Fruit fly (Drosophila melanogaster) whole organism, embryonic: ENCODE data around the gene CG8051.
A peak's percentile ranks its signal among the peaks of the same experiment; 100 is the strongest.

ENCODE experiments used
- Adf1 ChIP-seq: fragments of 200-800 bp; sonication (Bioruptor generic); IDR thresholded peaks from 2 replicates; pipeline ENCODE4 v1.3.6; 2022; ENCODE audit warnings: missing biosample characterization, missing genetic modification characterization
- Aef1 ChIP-seq: fragments of 200-800 bp; sonication (Bioruptor generic); IDR thresholded peaks from 3 replicates; pipeline ENCODE4 v1.3.6; 2022; ENCODE audit warnings: missing biosample characterization, missing genetic modification characterization
- B-H1 ChIP-seq: fragments of 200-800 bp; sonication (Bioruptor generic); IDR thresholded peaks from 3 replicates; pipeline ENCODE4 v1.3.6; 2022; ENCODE audit warnings: missing biosample characterization, missing genetic modification characterization
- CG10366 ChIP-seq: fragments of 200-800 bp; sonication (Bioruptor generic); IDR thresholded peaks from 2 replicates; pipeline ENCODE4 v1.3.6; 2022; ENCODE audit warnings: missing biosample characterization, missing genetic modification characterization
- CG10979 ChIP-seq: fragments of 200-800 bp; sonication (Bioruptor generic); optimal IDR thresholded peaks from 2 replicates; lab custom pipeline; 2018; ENCODE audit warnings: missing biosample characterization, mild to moderate bottlenecking, missing genetic modification characterization, moderate library complexity
- CG12299 ChIP-seq: fragments of 200-800 bp; sonication (Bioruptor generic); optimal IDR thresholded peaks from 2 replicates; lab custom pipeline; 2018; ENCODE audit warnings: missing biosample characterization, mild to moderate bottlenecking, missing genetic modification characterization
- CG12942 ChIP-seq: fragments of 200-800 bp; sonication (Bioruptor generic); optimal IDR thresholded peaks from 3 replicates; lab custom pipeline; 2016; ENCODE audit warnings: missing biosample characterization, missing genetic modification characterization
- CG13296 ChIP-seq: fragments of 200-800 bp; sonication (Bioruptor generic); optimal IDR thresholded peaks from 3 replicates; lab custom pipeline; 2018; ENCODE audit warnings: missing biosample characterization, mild to moderate bottlenecking, missing genetic modification characterization
- CG15696 ChIP-seq: fragments of 200-800 bp; sonication (Bioruptor generic); optimal IDR thresholded peaks from 2 replicates; lab custom pipeline; 2019; ENCODE audit warnings: missing biosample characterization, mild to moderate bottlenecking, missing genetic modification characterization, moderate library complexity
- CG17328 ChIP-seq: fragments of 200-800 bp; sonication (Bioruptor generic); IDR thresholded peaks from 2 replicates; pipeline ENCODE4 v1.3.6; 2022; ENCODE audit warnings: missing biosample characterization, missing genetic modification characterization
- CG17385 ChIP-seq: fragments of 200-800 bp; sonication (Bioruptor generic); optimal IDR thresholded peaks from 3 replicates; lab custom pipeline; 2018; ENCODE audit warnings: missing biosample characterization, mild to moderate bottlenecking, missing genetic modification characterization
- CG17568 ChIP-seq: fragments of 200-800 bp; sonication (Bioruptor generic); optimal IDR thresholded peaks from 2 replicates; lab custom pipeline; 2018; ENCODE audit warnings: missing biosample characterization, mild to moderate bottlenecking, missing genetic modification characterization, moderate library complexity
- CG1832 ChIP-seq: fragments of 200-800 bp; sonication (Bioruptor generic); optimal IDR thresholded peaks from 2 replicates; lab custom pipeline; 2017; ENCODE audit warnings: missing biosample characterization, mild to moderate bottlenecking, missing genetic modification characterization, inconsistent platforms
- CG18599 ChIP-seq: fragments of 200-800 bp; sonication (Bioruptor generic); optimal IDR thresholded peaks from 3 replicates; lab custom pipeline; 2017; ENCODE audit warnings: missing biosample characterization, missing genetic modification characterization, mild to moderate bottlenecking, moderate library complexity, missing genetic modification reagents
- CG2875 ChIP-seq: fragments of 200-800 bp; sonication (Bioruptor generic); optimal IDR thresholded peaks from 2 replicates; lab custom pipeline; 2017; ENCODE audit warnings: missing biosample characterization, mild to moderate bottlenecking, missing genetic modification characterization, missing genetic modification reagents
- CG34422 ChIP-seq: fragments of 200-800 bp; sonication (Bioruptor generic); IDR thresholded peaks from 3 replicates; pipeline ENCODE4 v1.3.6; 2022; ENCODE audit warnings: missing biosample characterization, missing genetic modification characterization
- CG4424 ChIP-seq: fragments of 200-800 bp; sonication (Bioruptor generic); optimal IDR thresholded peaks from 3 replicates; lab custom pipeline; 2016; ENCODE audit warnings: missing biosample characterization, missing genetic modification characterization
- CG4730 ChIP-seq: fragments of 200-800 bp; sonication (Bioruptor generic); IDR thresholded peaks from 2 replicates; pipeline ENCODE4 v1.3.6; 2022; ENCODE audit warnings: missing biosample characterization, missing genetic modification characterization
- CG6175 ChIP-seq: fragments of 200-800 bp; sonication (Bioruptor generic); IDR thresholded peaks from 3 replicates; pipeline ENCODE4 v1.3.6; 2022; ENCODE audit warnings: missing biosample characterization, missing genetic modification characterization
- CG6813 ChIP-seq: fragments of 200-800 bp; sonication (Bioruptor generic); optimal IDR thresholded peaks from 2 replicates; lab custom pipeline; 2017; ENCODE audit warnings: missing biosample characterization, missing genetic modification characterization, mild to moderate bottlenecking, moderate library complexity, missing genetic modification reagents
- CG7372 ChIP-seq: fragments of 200-800 bp; sonication (Bioruptor generic); IDR thresholded peaks from 2 replicates; pipeline ENCODE4 v1.3.6; 2022; ENCODE audit warnings: missing biosample characterization, missing genetic modification characterization
- CG7928 ChIP-seq: fragments of 200-800 bp; sonication (Bioruptor generic); optimal IDR thresholded peaks from 2 replicates; lab custom pipeline; 2017; ENCODE audit warnings: missing biosample characterization, mild to moderate bottlenecking, missing genetic modification characterization
- D19B ChIP-seq: fragments of 200-800 bp; sonication (Bioruptor generic); optimal IDR thresholded peaks from 2 replicates; lab custom pipeline; 2017; ENCODE audit warnings: missing biosample characterization, mild to moderate bottlenecking, missing genetic modification characterization
- Drgx ChIP-seq: fragments of 200-800 bp; sonication (Bioruptor generic); IDR thresholded peaks from 2 replicates; pipeline ENCODE4 v1.3.6; 2022; ENCODE audit warnings: missing biosample characterization, missing genetic modification characterization
- HLH3B ChIP-seq: fragments of 200-800 bp; sonication (Bioruptor generic); IDR thresholded peaks from 2 replicates; pipeline ENCODE4 v1.3.6; 2022; ENCODE audit warnings: missing biosample characterization, missing genetic modification characterization
- Hand ChIP-seq: fragments of 200-800 bp; sonication (Bioruptor generic); optimal IDR thresholded peaks from 2 replicates; lab custom pipeline; 2017; ENCODE audit warnings: mild to moderate bottlenecking, missing biosample characterization, missing genetic modification reagents, missing genetic modification characterization
- Hmr ChIP-seq: fragments of 200-800 bp; sonication (Bioruptor generic); optimal IDR thresholded peaks from 3 replicates; lab custom pipeline; 2017; ENCODE audit warnings: mild to moderate bottlenecking, missing biosample characterization, missing genetic modification reagents, missing genetic modification characterization
- Lim3 ChIP-seq: fragments of 200-800 bp; sonication (Bioruptor generic); IDR thresholded peaks from 2 replicates; pipeline ENCODE4 v1.3.6; 2022; ENCODE audit warnings: missing biosample characterization, missing genetic modification characterization
- Meics ChIP-seq: fragments of 200-800 bp; sonication (Bioruptor generic); optimal IDR thresholded peaks from 2 replicates; lab custom pipeline; 2017; ENCODE audit warnings: missing biosample characterization, mild to moderate bottlenecking, missing genetic modification characterization
- Mes4 ChIP-seq: fragments of 200-800 bp; sonication (Bioruptor generic); optimal IDR thresholded peaks from 2 replicates; lab custom pipeline; 2016; ENCODE audit warnings: missing biosample characterization, missing genetic modification characterization
- Nf-YC ChIP-seq: fragments of 200-800 bp; optimal IDR thresholded peaks from 3 replicates; lab custom pipeline; 2019; ENCODE audit warnings: missing biosample characterization, mild to moderate bottlenecking, missing genetic modification characterization, moderate library complexity
- Pdp1 ChIP-seq, 2 experiments: fragments of 200-800 bp; sonication (Bioruptor generic); optimal IDR thresholded peaks; 3 replicates each; lab custom pipeline; 2016; ENCODE audit warnings: missing biosample characterization in 2 of 2, missing genetic modification characterization in 2 of 2, mild to moderate bottlenecking in 1 of 2, moderate library complexity in 1 of 2
- ab ChIP-seq: fragments of 200-800 bp; sonication (Bioruptor generic); optimal IDR thresholded peaks from 2 replicates; lab custom pipeline; 2016; ENCODE audit warnings: missing biosample characterization, missing genetic modification characterization
- bsh ChIP-seq, 2 experiments: fragments of 200-800 bp; sonication (Bioruptor generic); optimal IDR thresholded peaks; 2 replicates each; lab custom pipeline; 2017 to 2018; ENCODE audit warnings: mild to moderate bottlenecking in 2 of 2, missing biosample characterization in 2 of 2, missing genetic modification characterization in 2 of 2, moderate library complexity in 1 of 2
- chn ChIP-seq: fragments of 200-800 bp; sonication (Bioruptor generic); optimal IDR thresholded peaks from 2 replicates; lab custom pipeline; 2016; ENCODE audit warnings: missing biosample characterization, missing genetic modification characterization
- dmrt99B ChIP-seq: fragments of 200-800 bp; sonication (Bioruptor generic); optimal IDR thresholded peaks from 2 replicates; lab custom pipeline; 2018; ENCODE audit warnings: missing biosample characterization, mild to moderate bottlenecking, missing genetic modification characterization, moderate library complexity
- dysf ChIP-seq: fragments of 200-800 bp; sonication (Bioruptor generic); IDR thresholded peaks from 3 replicates; pipeline ENCODE4 v1.3.6; 2022; ENCODE audit warnings: missing biosample characterization, missing genetic modification characterization
- eve ChIP-seq, 2 experiments: fragments of >200 bp; optimal IDR thresholded peaks; 2 replicates each; lab custom pipeline; 2017; ENCODE audit warnings: missing biosample characterization in 2 of 2, missing genetic modification characterization in 2 of 2
- gcm ChIP-seq: fragments of 200-800 bp; sonication (Bioruptor generic); optimal IDR thresholded peaks from 2 replicates; lab custom pipeline; 2019; ENCODE audit warnings: missing biosample characterization, mild to moderate bottlenecking, missing genetic modification characterization, moderate library complexity
- grau ChIP-seq: fragments of 200-800 bp; optimal IDR thresholded peaks from 3 replicates; lab custom pipeline; 2019; ENCODE audit warnings: missing biosample characterization, mild to moderate bottlenecking, missing genetic modification characterization, moderate library complexity
- ken ChIP-seq: fragments of 200-800 bp; sonication (Bioruptor generic); IDR thresholded peaks from 3 replicates; pipeline ENCODE4 v1.3.6; 2022; ENCODE audit warnings: missing biosample characterization, missing genetic modification characterization
- nmo ChIP-seq: fragments of 200-800 bp; sonication (Bioruptor generic); optimal IDR thresholded peaks from 2 replicates; lab custom pipeline; 2018; ENCODE audit warnings: missing biosample characterization, mild to moderate bottlenecking, missing genetic modification characterization, moderate library complexity
- p53 ChIP-seq: fragments of 200-800 bp; sonication (Bioruptor generic); optimal IDR thresholded peaks from 2 replicates; lab custom pipeline; 2016; ENCODE audit warnings: missing biosample characterization, missing genetic modification characterization
- pan ChIP-seq, 4 experiments: fragments of >200 bp in 3 of 4; fragments of 200-800 bp in 1 of 4; sonication (Bioruptor generic) in 1 of 4; optimal IDR thresholded peaks in 3 of 4; IDR thresholded peaks in 1 of 4; 2 replicates each; pipeline versions ENCODE4 v1.3.6 to Lab custom; 2017 to 2022; ENCODE audit warnings: missing biosample characterization in 2 of 4, missing genetic modification characterization in 2 of 4, mixed read lengths in 1 of 4
- pb ChIP-seq: fragments of 200-800 bp; sonication (Bioruptor generic); optimal IDR thresholded peaks from 3 replicates; lab custom pipeline; 2016; ENCODE audit warnings: missing biosample characterization, missing genetic modification characterization
- ro ChIP-seq: fragments of 200-800 bp; sonication (Bioruptor generic); IDR thresholded peaks from 2 replicates; pipeline ENCODE4 v1.3.6; 2022; ENCODE audit warnings: missing biosample characterization, missing genetic modification characterization
- tin ChIP-seq: fragments of 200-800 bp; sonication (Bioruptor generic); optimal IDR thresholded peaks from 3 replicates; lab custom pipeline; 2016; ENCODE audit warnings: missing biosample characterization, missing genetic modification characterization
- tx ChIP-seq: fragments of 200-800 bp; sonication (Bioruptor generic); optimal IDR thresholded peaks from 2 replicates; lab custom pipeline; 2016; ENCODE audit warnings: missing biosample characterization, missing genetic modification characterization

The CG8051 gene

DNA sequence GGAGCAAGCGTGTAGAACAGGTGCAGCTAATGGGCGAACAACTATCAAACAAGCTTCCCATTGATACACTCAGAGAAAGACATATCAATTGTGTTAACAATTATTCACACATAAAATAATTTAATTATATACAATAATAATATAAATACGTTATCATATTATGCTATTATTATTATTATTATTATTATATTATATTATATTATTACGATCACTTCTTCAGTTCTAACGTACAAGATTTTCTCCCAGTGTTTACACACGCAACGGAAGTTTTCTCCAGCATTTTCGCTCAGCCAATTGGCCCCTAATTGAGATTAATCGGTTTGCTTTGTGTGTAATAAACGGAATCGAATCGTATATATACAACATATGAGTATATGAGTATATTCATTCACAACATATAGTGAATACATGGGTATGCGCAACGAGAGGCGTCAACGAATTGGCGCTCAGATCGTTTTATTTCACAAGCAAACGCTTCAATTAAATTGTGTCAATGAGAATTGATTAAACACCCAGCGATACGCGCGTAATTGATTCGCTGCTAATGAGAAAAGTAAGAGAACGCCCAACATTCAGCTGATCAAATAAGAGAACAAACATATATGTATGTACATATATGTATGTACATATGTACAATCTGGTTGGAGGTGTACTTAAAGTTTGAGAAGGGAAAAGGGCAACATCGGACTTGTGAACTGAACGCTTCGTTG is 9.5 kb upstream of the CG8051 start (continued):
- TF ChIP-seq Hand (GFP tag; lab: Kevin White, UChicago) = peak; percentile 71
- TF ChIP-seq pb (GFP tag; lab: Kevin White, UChicago) = no peak
- TF ChIP-seq dysf = peak; percentile 63; the same call in 2 of the 3 replicates
- TF ChIP-seq dmrt99B (tag; lab: Kevin White, UChicago) = peak; percentile 79
- TF ChIP-seq gcm = peak; percentile 57
- TF ChIP-seq Hmr (GFP tag; lab: Kevin White, UChicago) = peak; percentile 64
- no peak for TF ChIP-seq CG7928 (GFP tag; lab: Kevin White, UChicago)
- TF ChIP-seq CG2875 (GFP tag; lab: Kevin White, UChicago) = peak; percentile 13
- TF ChIP-seq tin (GFP tag; lab: Kevin White, UChicago) = peak; percentile 0
- TF ChIP-seq pan (optimal IDR thresholded peaks at IDR 0.05; lab: Kevin White, UChicago) = no peak
- peak in 1 of 2 experiments; percentile 50 for TF ChIP-seq pan (GFP tag; optimal IDR thresholded peaks at IDR 0.05 in 1 of 2, IDR thresholded peaks at IDR 0.05 in 1 of 2)
- peak in 1 of 2 experiments; percentile 2 for TF ChIP-seq Pdp1 (GFP tag; optimal IDR thresholded peaks at IDR 0.05; lab: Kevin White, UChicago)
- peak; percentile 68 for TF ChIP-seq nmo
- TF ChIP-seq CG15696 (tag; lab: Kevin White, UChicago) = peak; percentile 53
- no peak for TF ChIP-seq chn (GFP tag; lab: Kevin White, UChicago)
- peak; percentile 58 for TF ChIP-seq CG6813 (GFP tag; lab: Kevin White, UChicago)
- no peak for TF ChIP-seq tx (GFP tag; lab: Kevin White, UChicago)
- TF ChIP-seq Mes4 (GFP tag; lab: Kevin White, UChicago) = no peak
- peak; percentile 72 for TF ChIP-seq CG10979 (tag; lab: Kevin White, UChicago)
- TF ChIP-seq CG17568 = no peak
- TF ChIP-seq Adf1 = no peak; the same call in 1 of the 2 replicates
- 0 out of 3 replicates have a peak, but pooled peaks have one; percentile 24 for TF ChIP-seq CG34422 (GFP tag; lab: Robert Waterston, UW)
- peak; percentile 49 for TF ChIP-seq HLH3B (GFP tag; lab: Robert Waterston, UW)
- no peak for TF ChIP-seq Lim3
- TF ChIP-seq CG10366 = peak; percentile 27; the same call in 1 of the 2 replicates
- TF ChIP-seq CG1832 (GFP tag; lab: Kevin White, UChicago) = no peak
- TF ChIP-seq CG6175 (GFP tag; lab: Robert Waterston, UW) = no peak
- TF ChIP-seq Aef1 (GFP tag; lab: Robert Waterston, UW) = peak; percentile 17; the same call in 1 of the 3 replicates
- no peak for TF ChIP-seq ab (GFP tag; lab: Kevin White, UChicago)
- TF ChIP-seq ro = no peak
- TF ChIP-seq eve (GFP tag; optimal IDR thresholded peaks at IDR 0.05; lab: Kevin White, UChicago) = peak in 1 of 2 experiments; percentile 15
- TF ChIP-seq CG4730 (GFP tag; lab: Robert Waterston, UW) = 0 out of 2 replicates have a peak, but pooled peaks have one; percentile 22
- TF ChIP-seq CG18599 (GFP tag; lab: Kevin White, UChicago) = peak; percentile 87
- peak; percentile 73 for TF ChIP-seq Meics (GFP tag; lab: Kevin White, UChicago)
- TF ChIP-seq D19B (GFP tag; lab: Kevin White, UChicago) = peak; percentile 2
- TF ChIP-seq grau (tag; lab: Kevin White, UChicago) = peak; percentile 79
- no peak for TF ChIP-seq CG7372 (GFP tag; lab: Robert Waterston, UW)
- TF ChIP-seq CG17385 (GFP tag; lab: Kevin White, UChicago) = peak; percentile 62
- TF ChIP-seq CG12299 (tag; lab: Kevin White, UChicago) = peak; percentile 37
- TF ChIP-seq CG17328 (GFP tag; lab: Robert Waterston, UW) = peak; percentile 35
- peak in 1 of 2 experiments; percentile 69 for TF ChIP-seq bsh (GFP tag; optimal IDR thresholded peaks at IDR 0.05; lab: Kevin White, UChicago)
- peak; percentile 61 for TF ChIP-seq CG13296 (GFP tag; lab: Kevin White, UChicago)
- TF ChIP-seq Nf-YC = peak; percentile 41
- no peak for TF ChIP-seq ken (GFP tag; lab: Robert Waterston, UW)
- 0 out of 2 replicates have a peak, but pooled peaks have one; percentile 10 for TF ChIP-seq Drgx
- TF ChIP-seq CG12942 (GFP tag; lab: Kevin White, UChicago) = peak; percentile 4
- peak; percentile 36 for TF ChIP-seq CG4424 (GFP tag; lab: Kevin White, UChicago)
- no peak for TF ChIP-seq p53 (GFP tag; lab: Kevin White, UChicago)
- TF ChIP-seq B-H1 (GFP tag; lab: Robert Waterston, UW) = peak; percentile 18; the same call in 1 of the 3 replicates
